Worm (Caenorhabditis elegans) whole organism, L2 larva: ENCODE measurements around the gene B0228.9.

Experiments
- C34F6.9 ChIP-seq: fragments of 150-350 bp; optimal IDR thresholded peaks from 2 replicates; lab custom pipeline; 2014; ENCODE audit warnings: missing biosample characterization, missing genetic modification characterization
- F13H6.1 ChIP-seq: sonication (generic microtip); optimal IDR thresholded peaks from 2 replicates; lab custom pipeline; 2016; ENCODE audit warnings: missing genetic modification characterization, missing compliant biosample characterization
- R02D3.7 ChIP-seq: fragments of 150-350 bp; optimal IDR thresholded peaks from 2 replicates; lab custom pipeline; 2014; ENCODE audit warnings: missing biosample characterization, missing genetic modification characterization
- Y55F3AM.14 ChIP-seq: fragments of 200-800 bp; sonication (Bioruptor generic); optimal IDR thresholded peaks from 2 replicates; lab custom pipeline; 2018; ENCODE audit warnings: mild to moderate bottlenecking, missing genetic modification characterization, missing compliant biosample characterization
- ama-1 ChIP-seq: fragments of 150-350 bp; optimal IDR thresholded peaks from 2 replicates; lab custom pipeline; 2018; ENCODE audit warnings: inconsistent platforms
- ceh-16 ChIP-seq: fragments of 150-350 bp; optimal IDR thresholded peaks from 2 replicates; lab custom pipeline; 2014; ENCODE audit warnings: missing biosample characterization, missing genetic modification characterization
- ceh-82 ChIP-seq: fragments of 150-350 bp; optimal IDR thresholded peaks from 2 replicates; lab custom pipeline; 2014; ENCODE audit warnings: missing biosample characterization, missing genetic modification characterization
- crh-2 ChIP-seq: sonication (generic microtip); optimal IDR thresholded peaks from 2 replicates; lab custom pipeline; 2017; ENCODE audit warnings: missing biosample characterization, missing genetic modification characterization
- dmd-4 ChIP-seq: sonication (generic microtip); optimal IDR thresholded peaks from 2 replicates; lab custom pipeline; 2017; ENCODE audit warnings: missing biosample characterization, missing genetic modification characterization
- elt-1 ChIP-seq: fragments of 150-350 bp; optimal IDR thresholded peaks from 2 replicates; lab custom pipeline; 2014; ENCODE audit warnings: missing biosample characterization, missing genetic modification characterization
- elt-3 ChIP-seq: sonication (generic microtip); optimal IDR thresholded peaks from 2 replicates; lab custom pipeline; 2017; ENCODE audit warnings: missing biosample characterization, missing genetic modification characterization
- fos-1 ChIP-seq: fragments of 150-350 bp; optimal IDR thresholded peaks from 2 replicates; lab custom pipeline; 2014; ENCODE audit warnings: missing biosample characterization, missing genetic modification characterization
- gmeb-1 ChIP-seq: fragments of 150-350 bp; optimal IDR thresholded peaks from 2 replicates; lab custom pipeline; 2014; ENCODE audit warnings: missing biosample characterization, missing genetic modification characterization
- lin-11 ChIP-seq: fragments of 150-350 bp; sonication (generic microtip); optimal IDR thresholded peaks from 2 replicates; lab custom pipeline; 2014; ENCODE audit warnings: missing biosample characterization, missing genetic modification characterization, inconsistent platforms, mixed read lengths
- lin-13 ChIP-seq: fragments of 150-350 bp; optimal IDR thresholded peaks from 2 replicates; lab custom pipeline; 2014; ENCODE audit warnings: missing biosample characterization, missing genetic modification reagents, missing genetic modification characterization
- lsy-2 ChIP-seq, 2 experiments: fragments of 150-350 bp in 1 of 2; sonication (generic microtip) in 1 of 2; optimal IDR thresholded peaks; 2 replicates each; lab custom pipeline; 2014 to 2017; ENCODE audit warnings: missing biosample characterization in 2 of 2, missing genetic modification characterization in 2 of 2
- mab-5 ChIP-seq: fragments of 150-350 bp; optimal IDR thresholded peaks from 2 replicates; lab custom pipeline; 2014; ENCODE audit warnings: missing biosample characterization, missing genetic modification characterization
- mbf-1 ChIP-seq: sonication (generic microtip); optimal IDR thresholded peaks from 2 replicates; lab custom pipeline; 2017; ENCODE audit warnings: missing biosample characterization, missing genetic modification characterization
- mdl-1 ChIP-seq, 2 experiments: fragments of 150-350 bp in 1 of 2; sonication (generic microtip) in 1 of 2; optimal IDR thresholded peaks; 2 replicates each; lab custom pipeline; 2017; ENCODE audit warnings: missing biosample characterization in 2 of 2, missing genetic modification characterization in 2 of 2
- nhr-10 ChIP-seq: sonication (generic microtip); optimal IDR thresholded peaks from 2 replicates; lab custom pipeline; 2017; ENCODE audit warnings: missing biosample characterization, missing genetic modification characterization
- nhr-11 ChIP-seq: fragments of 150-350 bp; optimal IDR thresholded peaks from 2 replicates; lab custom pipeline; 2014; ENCODE audit warnings: missing biosample characterization, missing genetic modification characterization
- nhr-12 ChIP-seq: fragments of 150-350 bp; optimal IDR thresholded peaks from 2 replicates; lab custom pipeline; 2014; ENCODE audit warnings: missing biosample characterization, missing genetic modification characterization
- nhr-129 ChIP-seq: fragments of 150-350 bp; optimal IDR thresholded peaks from 2 replicates; lab custom pipeline; 2014; ENCODE audit warnings: missing biosample characterization, missing genetic modification characterization
- nhr-23 ChIP-seq: fragments of 150-350 bp; optimal IDR thresholded peaks from 2 replicates; lab custom pipeline; 2014; ENCODE audit warnings: missing biosample characterization, missing genetic modification reagents, missing genetic modification characterization
- nhr-237 ChIP-seq: fragments of 150-350 bp; optimal IDR thresholded peaks from 2 replicates; lab custom pipeline; 2014; ENCODE audit warnings: missing biosample characterization, missing genetic modification characterization
- nhr-25 ChIP-seq: fragments of 150-350 bp; sonication (generic microtip); optimal IDR thresholded peaks from 3 replicates; lab custom pipeline; 2014; ENCODE audit warnings: missing biosample characterization, missing genetic modification characterization
- peb-1 ChIP-seq: fragments of 150-350 bp; optimal IDR thresholded peaks from 2 replicates; lab custom pipeline; 2014; ENCODE audit warnings: missing biosample characterization, missing genetic modification characterization
- skn-1 ChIP-seq: sonication (generic microtip); optimal IDR thresholded peaks from 2 replicates; lab custom pipeline; 2017; ENCODE audit warnings: missing biosample characterization, missing genetic modification characterization
- sma-9 ChIP-seq, 2 experiments: fragments of 150-350 bp in 1 of 2; sonication (generic microtip) in 1 of 2; optimal IDR thresholded peaks; 2 replicates each; lab custom pipeline; 2014 to 2016; ENCODE audit warnings: missing genetic modification characterization in 2 of 2, mild to moderate bottlenecking in 1 of 2, missing biosample characterization in 1 of 2, missing compliant biosample characterization in 1 of 2, missing genetic modification reagents in 1 of 2, moderate library complexity in 1 of 2
- snpc-4 ChIP-seq: fragments of 150-350 bp; optimal IDR thresholded peaks from 2 replicates; lab custom pipeline; 2014; ENCODE audit warnings: missing biosample characterization, missing genetic modification characterization
- unc-39 ChIP-seq: fragments of 150-350 bp; optimal IDR thresholded peaks from 2 replicates; lab custom pipeline; 2014; ENCODE audit warnings: missing biosample characterization, missing genetic modification characterization
- unc-55 ChIP-seq: fragments of 150-350 bp; sonication (generic microtip); optimal IDR thresholded peaks from 3 replicates; lab custom pipeline; 2014; ENCODE audit warnings: missing biosample characterization, missing genetic modification reagents, missing genetic modification characterization
- unc-62 ChIP-seq: fragments of 150-350 bp; optimal IDR thresholded peaks from 2 replicates; lab custom pipeline; 2014; ENCODE audit warnings: missing biosample characterization, missing genetic modification reagents, missing genetic modification characterization
- zag-1 ChIP-seq: fragments of 150-350 bp; optimal IDR thresholded peaks from 2 replicates; lab custom pipeline; 2014; ENCODE audit warnings: missing biosample characterization, missing genetic modification characterization
- ztf-11 ChIP-seq: sonication (generic microtip); optimal IDR thresholded peaks from 2 replicates; lab custom pipeline; 2017; ENCODE audit warnings: missing biosample characterization, missing genetic modification characterization
- ztf-4 ChIP-seq: fragments of 150-350 bp; optimal IDR thresholded peaks from 2 replicates; lab custom pipeline; 2014; ENCODE audit warnings: missing biosample characterization, missing genetic modification characterization

The B0228.9 gene

ce11 chrII:7771917-7772316, 8.4 kb upstream of the B0228.9 start, which contains the start of gene C06A8.8:
C06A8.8 (minus strand) TSS chrII:7772017.
- TF ChIP-seq nhr-12 (tag; lab: Kevin White, UChicago) (no peak), unc-62 (no peak), ztf-11 (tag; lab: Kevin White, UChicago) (no peak), nhr-11 (tag; lab: Kevin White, UChicago) (no peak), elt-3 (no peak), R02D3.7 (tag; lab: Kevin White, UChicago) (no peak), nhr-10 (tag; lab: Kevin White, UChicago) (no peak)

- TF ChIP-seq ztf-4 (tag; lab: Kevin White, UChicago) (no peak), nhr-25 (no peak), nhr-11 (tag; lab: Kevin White, UChicago) (no peak), nhr-237 (no peak), skn-1 (tag; lab: Kevin White, UChicago) (no peak), mbf-1 (tag; lab: Kevin White, UChicago) (no peak), gmeb-1 (tag; lab: Kevin White, UChicago) (no peak), snpc-4 (no peak), Y55F3AM.14 (GFP tag; lab: Kevin White, UChicago) (no peak), sma-9 (GFP tag; optimal IDR thresholded peaks at IDR 0.05; lab: Kevin White, UChicago) (no peak), sma-9 (tag; optimal IDR thresholded peaks at IDR 0.05; lab: Kevin White, UChicago) (no peak), F13H6.1 (tag; lab: Kevin White, UChicago) (no peak), ceh-82 (tag; lab: Kevin White, UChicago) (no peak), peb-1 (no peak), nhr-12 (tag; lab: Kevin White, UChicago) (no peak), mab-5 (tag; lab: Kevin White, UChicago) (no peak), lin-11 (no peak), unc-39 (no peak), elt-1 (no peak), ceh-16 (tag; lab: Kevin White, UChicago) (no peak), dmd-4 (tag; lab: Kevin White, UChicago) (no peak)
These were observed 6.8 kb upstream of the B0228.9 start for ce11 chrII:7770253-7770652.

ce11 chrII:7769254-7769653, 5.8 kb upstream of the B0228.9 start:
- peak; percentile 37 for TF ChIP-seq nhr-25
- no peak for TF ChIP-seq crh-2 (tag; lab: Kevin White, UChicago)

ce11 chrII:7765456-7765855, 2.0 kb upstream of the B0228.9 start, which contains the start of gene srh-39:
srh-39 (minus strand) TSS chrII:7765556.
- no peak for TF ChIP-seq elt-1
- no peak for TF ChIP-seq nhr-237
- no peak for TF ChIP-seq zag-1 (tag; lab: Kevin White, UChicago)
- TF ChIP-seq nhr-23 (tag; lab: Kevin White, UChicago): no peak
- TF ChIP-seq ztf-4 (tag; lab: Kevin White, UChicago): no peak
- TF ChIP-seq ama-1 (lab: Kevin White, UChicago): no peak
- TF ChIP-seq dmd-4 (tag; lab: Kevin White, UChicago): no peak
- no peak for TF ChIP-seq ceh-82 (tag; lab: Kevin White, UChicago)

- TF ChIP-seq mbf-1 (tag; lab: Kevin White, UChicago): no peak
- no peak for TF ChIP-seq nhr-129
- no peak for TF ChIP-seq gmeb-1 (tag; lab: Kevin White, UChicago)
- TF ChIP-seq nhr-11 (tag; lab: Kevin White, UChicago): no peak
- no peak for TF ChIP-seq lin-11
- no peak for TF ChIP-seq C34F6.9
- TF ChIP-seq zag-1 (tag; lab: Kevin White, UChicago): no peak
- TF ChIP-seq, all 48 proteins: peak for 0
These were observed 2.0 kb downstream of the B0228.9 start, which contains the start of gene B0228.8 for ce11 chrII:7761440-7761839. B0228.8 (minus strand) TSS chrII:7761540.

- peak; percentile 57 for TF ChIP-seq unc-55
- no peak for TF ChIP-seq mab-5 (tag; lab: Kevin White, UChicago)
- peak; percentile 46 for TF ChIP-seq lin-13 (GFP tag; lab: Kevin White, UChicago)
- TF ChIP-seq fos-1 (tag; lab: Kevin White, UChicago): peak; percentile 37
- TF ChIP-seq sma-9 (GFP tag; optimal IDR thresholded peaks at IDR 0.05; lab: Kevin White, UChicago): peak; percentile 61
- no peak for TF ChIP-seq sma-9 (tag; optimal IDR thresholded peaks at IDR 0.05; lab: Kevin White, UChicago)
- peak; percentile 50 for TF ChIP-seq crh-2 (tag; lab: Kevin White, UChicago)
- TF ChIP-seq mdl-1 (tag; optimal IDR thresholded peaks at IDR 0.05; lab: Kevin White, UChicago): no peak
- peak in 1 of 2 experiments; percentile 64 for TF ChIP-seq lsy-2 (tag; optimal IDR thresholded peaks at IDR 0.05; lab: Kevin White, UChicago)
- peak; percentile 39 for TF ChIP-seq skn-1 (tag; lab: Kevin White, UChicago)
- peak; percentile 19 for TF ChIP-seq C34F6.9
- TF ChIP-seq nhr-129: peak; percentile 55
These were observed 4.9 kb downstream of the B0228.9 start, which contains the start of gene B0228.7 for ce11 chrII:7758397-7759135. B0228.7 (minus strand) TSS chrII:7759023.
